Worm (Caenorhabditis elegans) whole organism, young adult: ENCODE results near the gene npr-9.

Source experiments
- ceh-100 ChIP-seq: fragments of 200-800 bp; sonication (Bioruptor generic); IDR thresholded peaks from 2 replicates; pipeline ENCODE4 v1.3.6; 2022; ENCODE audit warnings: missing genetic modification reagents, missing genetic modification characterization, missing compliant biosample characterization
- nhr-80 ChIP-seq: sonication (generic microtip); optimal IDR thresholded peaks from 2 replicates; lab custom pipeline; 2016; ENCODE audit warnings: missing genetic modification characterization, missing compliant biosample characterization
- pha-4 ChIP-seq: fragments of 150-350 bp; sonication (generic microtip); optimal IDR thresholded peaks from 2 replicates; lab custom pipeline; 2014; ENCODE audit warnings: missing biosample characterization, missing genetic modification reagents, missing genetic modification characterization

DNA sequence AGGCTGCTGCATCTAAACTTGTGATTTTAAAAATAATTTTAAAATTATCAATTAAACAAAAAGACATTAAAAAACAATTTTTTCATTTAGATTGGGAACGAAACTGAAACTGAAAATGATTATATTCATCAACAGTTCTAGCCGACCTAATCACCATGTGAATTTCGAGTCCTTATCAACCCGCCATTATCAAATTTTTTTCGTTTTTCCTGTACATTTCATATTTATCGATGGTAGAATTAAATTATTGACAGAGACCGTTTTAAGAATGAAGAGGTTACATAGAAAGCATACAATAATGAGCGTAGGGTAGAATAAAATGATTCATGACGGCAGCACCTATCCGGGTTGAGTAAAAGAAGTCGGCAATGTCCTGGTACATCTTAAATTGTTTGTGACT, 5.3 kb upstream of the npr-9 start, which contains the start of gene asm-2:
- peak; percentile 83 for TF ChIP-seq nhr-80 (tag; lab: Kevin White, UChicago)
- no peak for TF ChIP-seq ceh-100 (GFP tag; lab: Robert Waterston, UW)
- no peak for TF ChIP-seq pha-4
